Fruit fly (Drosophila melanogaster) whole organism, embryonic: ENCODE measurements around the gene sea.
A peak's percentile ranks its signal among the peaks of the same experiment; 100 is the strongest.

Experiments
- Awh ChIP-seq: fragments of 200-800 bp; sonication (Bioruptor generic); IDR thresholded peaks from 2 replicates; pipeline ENCODE4, ENCODE4 v1.3.6; 2022; ENCODE audit warnings: missing biosample characterization, missing genetic modification characterization
- Blimp-1 ChIP-seq: fragments of 200-800 bp; sonication (Bioruptor generic); optimal IDR thresholded peaks from 3 replicates; lab custom pipeline; 2018; ENCODE audit warnings: missing biosample characterization, missing genetic modification characterization, mild to moderate bottlenecking, moderate library complexity, missing genetic modification reagents
- CG10366 ChIP-seq: fragments of 200-800 bp; sonication (Bioruptor generic); IDR thresholded peaks from 2 replicates; pipeline ENCODE4 v1.3.6; 2022; ENCODE audit warnings: missing biosample characterization, missing genetic modification characterization
- CG10543 ChIP-seq: fragments of 200-800 bp; sonication (Bioruptor generic); optimal IDR thresholded peaks from 3 replicates; lab custom pipeline; 2017; ENCODE audit warnings: missing biosample characterization, mild to moderate bottlenecking, missing genetic modification characterization, moderate library complexity
- CG10565 ChIP-seq: fragments of 200-800 bp; sonication (Bioruptor generic); optimal IDR thresholded peaks from 3 replicates; lab custom pipeline; 2016; ENCODE audit warnings: missing biosample characterization, mild to moderate bottlenecking, missing genetic modification characterization
- CG11456 ChIP-seq: fragments of 200-800 bp; sonication (Bioruptor generic); IDR thresholded peaks from 3 replicates; pipeline ENCODE4 v1.3.6; 2022; ENCODE audit warnings: missing biosample characterization, missing genetic modification characterization
- CG12769 ChIP-seq: fragments of 200-800 bp; sonication (Bioruptor generic); optimal IDR thresholded peaks from 2 replicates; lab custom pipeline; 2019; ENCODE audit warnings: missing biosample characterization, mild to moderate bottlenecking, missing genetic modification characterization, moderate library complexity
- CG15073 ChIP-seq: fragments of 200-800 bp; sonication (Bioruptor generic); optimal IDR thresholded peaks from 2 replicates; lab custom pipeline; 2016; ENCODE audit warnings: missing biosample characterization, missing genetic modification characterization
- CG16813 ChIP-seq: fragments of 200-800 bp; sonication (Bioruptor generic); IDR thresholded peaks from 3 replicates; pipeline ENCODE4 v1.3.6; 2022; ENCODE audit warnings: missing biosample characterization, missing genetic modification characterization; ENCODE audit not compliant: partially characterized antibody
- CG17568 ChIP-seq: fragments of 200-800 bp; sonication (Bioruptor generic); optimal IDR thresholded peaks from 2 replicates; lab custom pipeline; 2018; ENCODE audit warnings: missing biosample characterization, mild to moderate bottlenecking, missing genetic modification characterization, moderate library complexity
- CG2120 ChIP-seq: fragments of 200-800 bp; sonication (Bioruptor generic); optimal IDR thresholded peaks from 3 replicates; lab custom pipeline; 2016; ENCODE audit warnings: missing biosample characterization, missing genetic modification characterization
- CG2712 ChIP-seq: fragments of 200-800 bp; optimal IDR thresholded peaks from 3 replicates; lab custom pipeline; 2019; ENCODE audit warnings: missing biosample characterization, mild to moderate bottlenecking, missing genetic modification characterization, moderate library complexity
- CG32532 ChIP-seq: fragments of 200-800 bp; sonication (Bioruptor generic); IDR thresholded peaks from 2 replicates; pipeline ENCODE4 v1.3.6; 2022; ENCODE audit warnings: missing biosample characterization, missing genetic modification characterization
- CG32772 ChIP-seq: fragments of 200-800 bp; sonication (Bioruptor generic); IDR thresholded peaks from 2 replicates; pipeline ENCODE4 v1.3.6; 2022; ENCODE audit warnings: missing biosample characterization, missing genetic modification characterization
- CG3407 ChIP-seq: fragments of 200-800 bp; sonication (Bioruptor generic); optimal IDR thresholded peaks from 2 replicates; lab custom pipeline; 2018; ENCODE audit warnings: missing biosample characterization, mild to moderate bottlenecking, missing genetic modification characterization
- CG3847 ChIP-seq: fragments of 200-800 bp; sonication (Bioruptor generic); IDR thresholded peaks from 2 replicates; pipeline ENCODE4 v1.3.6; 2022; ENCODE audit warnings: missing biosample characterization, missing genetic modification characterization
- CG4617 ChIP-seq: fragments of 200-800 bp; sonication (Bioruptor generic); optimal IDR thresholded peaks from 3 replicates; lab custom pipeline; 2016; ENCODE audit warnings: missing biosample characterization, missing genetic modification characterization, borderline replicate concordance
- CG7928 ChIP-seq: fragments of 200-800 bp; sonication (Bioruptor generic); optimal IDR thresholded peaks from 2 replicates; lab custom pipeline; 2017; ENCODE audit warnings: missing biosample characterization, mild to moderate bottlenecking, missing genetic modification characterization
- D ChIP-seq, 2 experiments: fragments of 200-800 bp in 1 of 2; fragments of >200 bp in 1 of 2; sonication (Bioruptor generic) in 1 of 2; optimal IDR thresholded peaks; 2 replicates in 1 of 2; 3 replicates in 1 of 2; lab custom pipeline; 2017; ENCODE audit warnings: mild to moderate bottlenecking in 1 of 2, missing biosample characterization in 1 of 2, missing genetic modification characterization in 1 of 2, missing genetic modification reagents in 1 of 2
- Dbx ChIP-seq: fragments of 200-800 bp; sonication (Bioruptor generic); IDR thresholded peaks from 3 replicates; pipeline ENCODE4 v1.3.6; 2022; ENCODE audit warnings: missing biosample characterization, missing genetic modification characterization
- Drgx ChIP-seq: fragments of 200-800 bp; sonication (Bioruptor generic); IDR thresholded peaks from 2 replicates; pipeline ENCODE4 v1.3.6; 2022; ENCODE audit warnings: missing biosample characterization, missing genetic modification characterization
- E2f1 ChIP-seq: fragments of 200-800 bp; sonication (Bioruptor generic); IDR thresholded peaks from 2 replicates; pipeline ENCODE4 v1.3.6; 2022; ENCODE audit warnings: missing biosample characterization, missing genetic modification characterization
- H2.0 ChIP-seq: fragments of 200-800 bp; sonication (Bioruptor generic); IDR thresholded peaks from 2 replicates; pipeline ENCODE4 v1.3.6; 2022; ENCODE audit warnings: missing biosample characterization, missing genetic modification characterization
- HLH4C ChIP-seq: fragments of 200-800 bp; sonication (Bioruptor generic); IDR thresholded peaks from 3 replicates; pipeline ENCODE4 v1.3.6; 2022; ENCODE audit warnings: missing biosample characterization, missing genetic modification characterization; ENCODE audit not compliant: partially characterized antibody
- Jarid2 ChIP-seq: fragments of 200-800 bp; sonication (Bioruptor generic); optimal IDR thresholded peaks from 3 replicates; lab custom pipeline; 2017; ENCODE audit warnings: mild to moderate bottlenecking, missing biosample characterization, missing genetic modification reagents, missing genetic modification characterization
- Lhr ChIP-seq: fragments of 200-800 bp; sonication (Bioruptor generic); optimal IDR thresholded peaks from 3 replicates; lab custom pipeline; 2017; ENCODE audit warnings: mild to moderate bottlenecking, missing biosample characterization, missing genetic modification reagents, missing genetic modification characterization
- Max ChIP-seq: fragments of 200-800 bp; sonication (Bioruptor generic); optimal IDR thresholded peaks from 2 replicates; lab custom pipeline; 2016; ENCODE audit warnings: missing biosample characterization, mild to moderate bottlenecking, missing genetic modification characterization
- NK7.1 ChIP-seq: fragments of 200-800 bp; sonication (Bioruptor generic); optimal IDR thresholded peaks from 3 replicates; lab custom pipeline; 2016; ENCODE audit warnings: missing biosample characterization, missing genetic modification characterization
- Stat92E ChIP-seq, 3 experiments: fragments of >200 bp in 2 of 3; fragments of 200-800 bp in 1 of 3; sonication (Bioruptor generic) in 1 of 3; optimal IDR thresholded peaks; 2 replicates each; lab custom pipeline; 2017 to 2019; ENCODE audit warnings: missing biosample characterization in 3 of 3, missing genetic modification characterization in 3 of 3, mild to moderate bottlenecking in 1 of 3, moderate library complexity in 1 of 3
- crp ChIP-seq, 2 experiments: fragments of 200-800 bp; sonication (Bioruptor generic); optimal IDR thresholded peaks; 2 replicates in 1 of 2; 3 replicates in 1 of 2; lab custom pipeline; 2017; ENCODE audit warnings: missing biosample characterization in 2 of 2, missing genetic modification characterization in 2 of 2, mild to moderate bottlenecking in 1 of 2, moderate library complexity in 1 of 2
- disco-r ChIP-seq: fragments of 200-800 bp; sonication (Bioruptor generic); optimal IDR thresholded peaks from 2 replicates; lab custom pipeline; 2016; ENCODE audit warnings: missing biosample characterization, missing genetic modification characterization
- dmrt11E ChIP-seq: fragments of 200-800 bp; sonication (Bioruptor generic); optimal IDR thresholded peaks from 3 replicates; lab custom pipeline; 2018; ENCODE audit warnings: missing biosample characterization, mild to moderate bottlenecking, missing genetic modification characterization, moderate library complexity
- emc ChIP-seq: fragments of 200-800 bp; sonication (Bioruptor generic); optimal IDR thresholded peaks from 2 replicates; lab custom pipeline; 2016; ENCODE audit warnings: missing biosample characterization, missing genetic modification characterization
- en ChIP-seq: fragments of 200-800 bp; sonication (Bioruptor generic); optimal IDR thresholded peaks from 2 replicates; lab custom pipeline; 2016; ENCODE audit warnings: missing biosample characterization, missing genetic modification characterization
- fd102C ChIP-seq: fragments of 200-800 bp; sonication (Bioruptor generic); optimal IDR thresholded peaks from 2 replicates; lab custom pipeline; 2018; ENCODE audit warnings: missing biosample characterization, mild to moderate bottlenecking, missing genetic modification characterization, moderate library complexity
- hkb ChIP-seq, 2 experiments: fragments of 200-800 bp in 1 of 2; fragments of >200 bp in 1 of 2; sonication (Bioruptor generic) in 1 of 2; IDR thresholded peaks in 1 of 2; optimal IDR thresholded peaks in 1 of 2; 2 replicates each; pipeline versions ENCODE4 v1.3.6 to Lab custom; 2017 to 2022; ENCODE audit warnings: missing biosample characterization in 1 of 2, missing genetic modification characterization in 1 of 2
- jing ChIP-seq: fragments of 200-800 bp; sonication (Bioruptor generic); optimal IDR thresholded peaks from 2 replicates; lab custom pipeline; 2018; ENCODE audit warnings: missing biosample characterization, mild to moderate bottlenecking, missing genetic modification characterization
- lbe ChIP-seq: fragments of 200-800 bp; sonication (Bioruptor generic); optimal IDR thresholded peaks from 2 replicates; lab custom pipeline; 2016; ENCODE audit warnings: missing biosample characterization, mild to moderate bottlenecking, missing genetic modification characterization
- nerfin-1 ChIP-seq: fragments of 200-800 bp; sonication (Bioruptor generic); optimal IDR thresholded peaks from 3 replicates; lab custom pipeline; 2019; ENCODE audit warnings: missing biosample characterization, mild to moderate bottlenecking, missing genetic modification characterization, moderate library complexity
- pzg ChIP-seq: fragments of 200-800 bp; sonication (Bioruptor generic); optimal IDR thresholded peaks from 3 replicates; lab custom pipeline; 2018; ENCODE audit warnings: missing biosample characterization, mild to moderate bottlenecking, missing genetic modification characterization, moderate library complexity
- ro ChIP-seq: fragments of 200-800 bp; sonication (Bioruptor generic); IDR thresholded peaks from 2 replicates; pipeline ENCODE4 v1.3.6; 2022; ENCODE audit warnings: missing biosample characterization, missing genetic modification characterization
- slbo ChIP-seq: fragments of 200-800 bp; sonication (Bioruptor generic); IDR thresholded peaks from 2 replicates; pipeline ENCODE4 v1.3.6; 2022; ENCODE audit warnings: missing biosample characterization, missing genetic modification characterization
- ssp ChIP-seq: fragments of 200-800 bp; sonication (Bioruptor generic); IDR thresholded peaks from 2 replicates; pipeline ENCODE4 v1.3.6; 2022; ENCODE audit warnings: missing biosample characterization, missing genetic modification characterization
- tin ChIP-seq: fragments of 200-800 bp; sonication (Bioruptor generic); optimal IDR thresholded peaks from 3 replicates; lab custom pipeline; 2016; ENCODE audit warnings: missing biosample characterization, missing genetic modification characterization
- tup ChIP-seq: fragments of 200-800 bp; sonication (Bioruptor generic); optimal IDR thresholded peaks from 2 replicates; lab custom pipeline; 2016; ENCODE audit warnings: missing biosample characterization, mild to moderate bottlenecking, missing genetic modification characterization, moderate library complexity
- tx ChIP-seq: fragments of 200-800 bp; sonication (Bioruptor generic); optimal IDR thresholded peaks from 2 replicates; lab custom pipeline; 2016; ENCODE audit warnings: missing biosample characterization, missing genetic modification characterization
- wor ChIP-seq: fragments of 200-800 bp; sonication (Bioruptor generic); IDR thresholded peaks from 2 replicates; pipeline ENCODE4 v1.3.6; 2022; ENCODE audit warnings: missing biosample characterization, missing genetic modification characterization
- z ChIP-seq: fragments of 200-800 bp; sonication (Bioruptor generic); IDR thresholded peaks from 3 replicates; pipeline ENCODE4 v1.3.6; 2022; ENCODE audit warnings: missing biosample characterization, missing genetic modification characterization

sea gene

dm6 chr3R:11568873-11569450, 2.1 kb upstream of the sea start, which contains the start of gene Mrp4 (continued):
- TF ChIP-seq emc (GFP tag; lab: Kevin White, UChicago) (no peak), CG4617 (no peak), ssp (GFP tag; lab: Robert Waterston, UW) (no peak), Blimp-1 (GFP tag; lab: Kevin White, UChicago) (no peak), CG10565 (GFP tag; lab: Kevin White, UChicago) (no peak), CG3407 (GFP tag; lab: Kevin White, UChicago) (peak; percentile 48), NK7.1 (GFP tag; lab: Kevin White, UChicago) (peak; percentile 57), CG16813 (GFP tag; lab: Robert Waterston, UW) (0 out of 3 replicates have a peak, but pooled peaks have one; percentile 21), wor (GFP tag; lab: Robert Waterston, UW) (no peak), HLH4C (peak; percentile 56; the same call in 2 of the 3 replicates), Jarid2 (peak; percentile 96), Awh (GFP tag; lab: Robert Waterston, UW) (peak; percentile 32; the same call in 1 of the 2 replicates), jing (GFP tag; lab: Kevin White, UChicago) (no peak), en (GFP tag; lab: Kevin White, UChicago) (no peak), Stat92E (GFP tag; optimal IDR thresholded peaks at IDR 0.05; lab: Kevin White, UChicago) (peak in 1 of 3 experiments; percentile 76), CG15073 (GFP tag; lab: Kevin White, UChicago) (no peak), fd102C (GFP tag; lab: Kevin White, UChicago) (no peak), ro (GFP tag; lab: Robert Waterston, UW) (no peak), lbe (GFP tag; lab: Kevin White, UChicago) (peak; percentile 79), CG12769 (tag; lab: Kevin White, UChicago) (peak; percentile 70), H2.0 (GFP tag; lab: Robert Waterston, UW) (no peak), CG32772 (GFP tag; lab: Robert Waterston, UW) (no peak), tin (GFP tag; lab: Kevin White, UChicago) (no peak), z (GFP tag; lab: Robert Waterston, UW) (peak; percentile 57; the same call in 2 of the 3 replicates), Dbx (GFP tag; lab: Robert Waterston, UW) (peak; percentile 76; the same call in 2 of the 3 replicates), Drgx (GFP tag; lab: Robert Waterston, UW) (peak; percentile 69; the same call in 1 of the 2 replicates), CG3847 (GFP tag; lab: Robert Waterston, UW) (0 out of 2 replicates have a peak, but pooled peaks have one; percentile 20), disco-r (GFP tag; lab: Kevin White, UChicago) (peak; percentile 50), CG17568 (GFP tag; lab: Kevin White, UChicago) (peak; percentile 93), CG2120 (GFP tag; lab: Kevin White, UChicago) (peak; percentile 24), CG11456 (GFP tag; lab: Robert Waterston, UW) (peak; percentile 34; the same call in 1 of the 3 replicates), E2f1 (no peak; the same call in 1 of the 2 replicates), nerfin-1 (tag; lab: Kevin White, UChicago) (no peak), slbo (peak; percentile 56), CG2712 (tag; lab: Kevin White, UChicago) (no peak), tx (no peak), Lhr (no peak), hkb (optimal IDR thresholded peaks at IDR 0.05; lab: Kevin White, UChicago) (no peak), hkb (GFP tag; IDR thresholded peaks at IDR 0.05; lab: Robert Waterston, UW) (peak; percentile 57; the same call in 1 of the 2 replicates), crp (GFP tag; optimal IDR thresholded peaks at IDR 0.05; lab: Kevin White, UChicago) (no peak), D (optimal IDR thresholded peaks at IDR 0.05; lab: Kevin White, UChicago) (no peak), D (GFP tag; optimal IDR thresholded peaks at IDR 0.05; lab: Kevin White, UChicago) (no peak), CG7928 (GFP tag; lab: Kevin White, UChicago) (no peak), Max (no peak), CG10543 (GFP tag; lab: Kevin White, UChicago) (peak; percentile 73), CG32532 (GFP tag; lab: Robert Waterston, UW) (peak; percentile 78; the same call in 1 of the 2 replicates), tup (GFP tag; lab: Kevin White, UChicago) (no peak), pzg (GFP tag; lab: Kevin White, UChicago) (no peak), CG10366 (GFP tag; lab: Robert Waterston, UW) (no peak), dmrt11E (no peak)
